Worm (Caenorhabditis elegans) whole organism, early embryonic: ENCODE measurements around the gene M03A8.3.

ENCODE experiments used
- ama-1 ChIP-seq: fragments of 150-350 bp; optimal IDR thresholded peaks from 2 replicates; lab custom pipeline; 2014
- ceh-36 ChIP-seq: sonication (generic microtip); optimal IDR thresholded peaks from 2 replicates; lab custom pipeline; 2016; ENCODE audit warnings: missing genetic modification characterization, inconsistent platforms, missing compliant biosample characterization

DNA sequence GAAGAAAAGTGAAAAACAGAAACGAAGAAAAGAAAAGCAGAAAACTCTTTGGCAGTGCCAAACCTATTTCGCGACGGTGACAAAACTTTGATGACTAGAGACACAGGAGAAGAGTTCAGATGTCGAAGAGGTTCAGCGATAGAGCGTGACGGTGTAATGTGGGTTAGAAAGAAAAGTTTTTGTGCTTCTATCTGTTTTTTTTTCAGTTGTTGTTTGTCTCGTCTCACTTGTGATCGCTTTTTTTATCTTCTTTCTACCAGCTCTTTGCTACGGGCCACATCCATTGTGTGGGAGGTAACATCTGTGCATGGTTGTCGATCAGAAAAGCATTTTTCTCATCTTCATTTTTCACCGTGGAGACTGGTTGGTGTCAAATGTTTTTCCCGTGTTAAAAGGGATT lies 26.0 kb downstream of the M03A8.3 start, which contains the start of gene F41B4.1:
- TF ChIP-seq ceh-36 (tag; lab: Kevin White, UChicago) (no peak), ama-1 (lab: Kevin White, UChicago) (no peak)
